Fruit fly (Drosophila melanogaster) whole organism, embryonic: Measurements from ENCODE around the gene CG7367.

ENCODE experiments used
- Awh ChIP-seq: fragments of 200-800 bp; sonication (Bioruptor generic); IDR thresholded peaks from 2 replicates; pipeline ENCODE4, ENCODE4 v1.3.6; 2022; ENCODE audit warnings: missing biosample characterization, missing genetic modification characterization
- C15 ChIP-seq: fragments of 200-800 bp; sonication (Bioruptor generic); IDR thresholded peaks from 3 replicates; pipeline ENCODE4 v1.3.6; 2022; ENCODE audit warnings: missing biosample characterization, missing genetic modification characterization
- CG10209 ChIP-seq: fragments of 200-800 bp; sonication (Bioruptor generic); optimal IDR thresholded peaks from 3 replicates; lab custom pipeline; 2017; ENCODE audit warnings: missing biosample characterization, mild to moderate bottlenecking, missing genetic modification characterization, missing genetic modification reagents
- CG10654 ChIP-seq: fragments of 200-800 bp; sonication (Bioruptor generic); optimal IDR thresholded peaks from 2 replicates; lab custom pipeline; 2016; ENCODE audit warnings: missing biosample characterization, missing genetic modification characterization
- CG11723 ChIP-seq: fragments of 200-800 bp; sonication (Bioruptor generic); optimal IDR thresholded peaks from 2 replicates; lab custom pipeline; 2017; ENCODE audit warnings: missing biosample characterization, mild to moderate bottlenecking, missing genetic modification characterization
- CG12942 ChIP-seq: fragments of 200-800 bp; sonication (Bioruptor generic); optimal IDR thresholded peaks from 3 replicates; lab custom pipeline; 2016; ENCODE audit warnings: missing biosample characterization, missing genetic modification characterization
- CG13894 ChIP-seq: fragments of 200-800 bp; sonication (Bioruptor generic); optimal IDR thresholded peaks from 3 replicates; lab custom pipeline; 2018; ENCODE audit warnings: missing biosample characterization, mild to moderate bottlenecking, missing genetic modification characterization, moderate library complexity
- CG14014 ChIP-seq: fragments of 200-800 bp; sonication (Bioruptor generic); IDR thresholded peaks from 2 replicates; pipeline ENCODE4 v1.3.6; 2022; ENCODE audit warnings: missing biosample characterization, missing genetic modification characterization
- CG14441 ChIP-seq: fragments of 200-800 bp; sonication (Bioruptor generic); IDR thresholded peaks from 2 replicates; pipeline ENCODE4 v1.3.6; 2022; ENCODE audit warnings: missing biosample characterization, missing genetic modification characterization
- CG16813 ChIP-seq: fragments of 200-800 bp; sonication (Bioruptor generic); IDR thresholded peaks from 3 replicates; pipeline ENCODE4 v1.3.6; 2022; ENCODE audit warnings: missing biosample characterization, missing genetic modification characterization; ENCODE audit not compliant: partially characterized antibody
- CG18619 ChIP-seq: fragments of 200-800 bp; sonication (Bioruptor generic); optimal IDR thresholded peaks from 3 replicates; lab custom pipeline; 2017; ENCODE audit warnings: missing biosample characterization, mild to moderate bottlenecking, missing genetic modification characterization
- CG3163 ChIP-seq: fragments of 200-800 bp; sonication (Bioruptor generic); optimal IDR thresholded peaks from 3 replicates; lab custom pipeline; 2016; ENCODE audit warnings: missing biosample characterization, missing genetic modification characterization
- CG32767 ChIP-seq: fragments of 200-800 bp; sonication (Bioruptor generic); IDR thresholded peaks from 2 replicates; pipeline ENCODE4 v1.3.6; 2022; ENCODE audit warnings: missing biosample characterization, missing genetic modification characterization
- CG34422 ChIP-seq: fragments of 200-800 bp; sonication (Bioruptor generic); IDR thresholded peaks from 3 replicates; pipeline ENCODE4 v1.3.6; 2022; ENCODE audit warnings: missing biosample characterization, missing genetic modification characterization
- CG3995 ChIP-seq: fragments of 200-800 bp; sonication (Bioruptor generic); optimal IDR thresholded peaks from 3 replicates; lab custom pipeline; 2016; ENCODE audit warnings: missing biosample characterization, missing genetic modification characterization
- CG4707 ChIP-seq: fragments of 200-800 bp; sonication (Bioruptor generic); optimal IDR thresholded peaks from 2 replicates; lab custom pipeline; 2018; ENCODE audit warnings: missing biosample characterization, mild to moderate bottlenecking, missing genetic modification characterization, moderate library complexity
- CG6175 ChIP-seq: fragments of 200-800 bp; sonication (Bioruptor generic); IDR thresholded peaks from 3 replicates; pipeline ENCODE4 v1.3.6; 2022; ENCODE audit warnings: missing biosample characterization, missing genetic modification characterization
- CG6765 ChIP-seq: fragments of 200-800 bp; sonication (Bioruptor generic); optimal IDR thresholded peaks from 3 replicates; lab custom pipeline; 2017; ENCODE audit warnings: missing biosample characterization, mild to moderate bottlenecking, missing genetic modification characterization
- CG7372 ChIP-seq: fragments of 200-800 bp; sonication (Bioruptor generic); IDR thresholded peaks from 2 replicates; pipeline ENCODE4 v1.3.6; 2022; ENCODE audit warnings: missing biosample characterization, missing genetic modification characterization
- CG7786 ChIP-seq: fragments of 200-800 bp; sonication (Bioruptor generic); optimal IDR thresholded peaks from 2 replicates; lab custom pipeline; 2016; ENCODE audit warnings: missing biosample characterization, missing genetic modification characterization
- CG8290 ChIP-seq, 3 experiments: fragments of 200-800 bp; sonication (Bioruptor generic); optimal IDR thresholded peaks; 2 replicates each; lab custom pipeline; 2016 to 2019; ENCODE audit warnings: missing biosample characterization in 3 of 3, missing genetic modification characterization in 3 of 3, mild to moderate bottlenecking in 2 of 3, moderate library complexity in 1 of 3
- CG8944 ChIP-seq: fragments of 200-800 bp; sonication (Bioruptor generic); optimal IDR thresholded peaks from 3 replicates; lab custom pipeline; 2016; ENCODE audit warnings: missing biosample characterization, missing genetic modification characterization
- CG9727 ChIP-seq: fragments of 200-800 bp; sonication (Bioruptor generic); optimal IDR thresholded peaks from 3 replicates; lab custom pipeline; 2017; ENCODE audit warnings: missing biosample characterization, mild to moderate bottlenecking, missing genetic modification characterization
- CG9932 ChIP-seq: fragments of 200-800 bp; sonication (Bioruptor generic); IDR thresholded peaks from 2 replicates; pipeline ENCODE4 v1.3.6; 2022; ENCODE audit warnings: missing biosample characterization, missing genetic modification characterization
- CkIIα-i1 ChIP-seq: fragments of 200-800 bp; sonication (Bioruptor generic); IDR thresholded peaks from 2 replicates; pipeline ENCODE4 v1.3.6; 2022; ENCODE audit warnings: missing biosample characterization, missing genetic modification characterization
- D ChIP-seq, 2 experiments: fragments of 200-800 bp in 1 of 2; fragments of >200 bp in 1 of 2; sonication (Bioruptor generic) in 1 of 2; optimal IDR thresholded peaks; 2 replicates in 1 of 2; 3 replicates in 1 of 2; lab custom pipeline; 2017; ENCODE audit warnings: mild to moderate bottlenecking in 1 of 2, missing biosample characterization in 1 of 2, missing genetic modification characterization in 1 of 2, missing genetic modification reagents in 1 of 2
- Dip2 ChIP-seq: fragments of 200-800 bp; sonication (Bioruptor generic); IDR thresholded peaks from 2 replicates; pipeline ENCODE4 v1.3.6; 2022; ENCODE audit warnings: missing biosample characterization, missing genetic modification characterization
- Dll ChIP-seq: fragments of 200-800 bp; sonication (Bioruptor generic); IDR thresholded peaks from 4 replicates; pipeline ENCODE4 v1.3.6; 2022; ENCODE audit warnings: missing biosample characterization, missing genetic modification characterization; ENCODE audit not compliant: partially characterized antibody
- Ets65A ChIP-seq: fragments of 200-800 bp; sonication (Bioruptor generic); peaks from one replicate; lab custom pipeline; 2016; ENCODE audit warnings: missing biosample characterization, missing genetic modification characterization
- HLH3B ChIP-seq: fragments of 200-800 bp; sonication (Bioruptor generic); IDR thresholded peaks from 2 replicates; pipeline ENCODE4 v1.3.6; 2022; ENCODE audit warnings: missing biosample characterization, missing genetic modification characterization
- HmgZ ChIP-seq: fragments of 200-800 bp; sonication (Bioruptor generic); optimal IDR thresholded peaks from 2 replicates; lab custom pipeline; 2018; ENCODE audit warnings: missing biosample characterization, mild to moderate bottlenecking, missing genetic modification characterization
- Max ChIP-seq: fragments of 200-800 bp; sonication (Bioruptor generic); optimal IDR thresholded peaks from 2 replicates; lab custom pipeline; 2016; ENCODE audit warnings: missing biosample characterization, mild to moderate bottlenecking, missing genetic modification characterization
- Med ChIP-seq: fragments of 200-800 bp; sonication (Bioruptor generic); peaks from one replicate; lab custom pipeline; 2016; ENCODE audit warnings: missing biosample characterization, missing genetic modification characterization, mild to moderate bottlenecking, inconsistent platforms, moderate library complexity
- NfI ChIP-seq: fragments of 200-800 bp; sonication (Bioruptor generic); optimal IDR thresholded peaks from 3 replicates; lab custom pipeline; 2018; ENCODE audit warnings: missing biosample characterization, mild to moderate bottlenecking, missing genetic modification characterization, moderate library complexity
- Sox102F ChIP-seq: fragments of 200-800 bp; sonication (Bioruptor generic); optimal IDR thresholded peaks from 2 replicates; lab custom pipeline; 2018; ENCODE audit warnings: missing biosample characterization, mild to moderate bottlenecking, missing genetic modification characterization, moderate library complexity
- Xrp1 ChIP-seq: fragments of 200-800 bp; sonication (Bioruptor generic); IDR thresholded peaks from 2 replicates; pipeline ENCODE4 v1.3.6; 2022; ENCODE audit warnings: missing biosample characterization, missing genetic modification characterization
- bigmax ChIP-seq: fragments of 200-800 bp; sonication (Bioruptor generic); optimal IDR thresholded peaks from 2 replicates; lab custom pipeline; 2018; ENCODE audit warnings: missing biosample characterization, mild to moderate bottlenecking, missing genetic modification characterization
- bowl ChIP-seq: fragments of 200-800 bp; sonication (Bioruptor generic); IDR thresholded peaks from 2 replicates; pipeline ENCODE4 v1.3.6; 2022; ENCODE audit warnings: missing biosample characterization, missing genetic modification characterization
- dysf ChIP-seq: fragments of 200-800 bp; sonication (Bioruptor generic); IDR thresholded peaks from 3 replicates; pipeline ENCODE4 v1.3.6; 2022; ENCODE audit warnings: missing biosample characterization, missing genetic modification characterization
- esg ChIP-seq: fragments of 200-800 bp; sonication (Bioruptor generic); conservative IDR thresholded peaks from 2 replicates; pipeline ENCODE4 v1.3.6; 2022; ENCODE audit warnings: missing biosample characterization, missing genetic modification characterization
- eyg ChIP-seq: fragments of 200-800 bp; sonication (Bioruptor generic); optimal IDR thresholded peaks from 3 replicates; lab custom pipeline; 2016; ENCODE audit warnings: missing biosample characterization, missing genetic modification characterization
- grn ChIP-seq: fragments of 200-800 bp; sonication (Bioruptor generic); optimal IDR thresholded peaks from 3 replicates; lab custom pipeline; 2017; ENCODE audit warnings: missing biosample characterization, missing genetic modification characterization
- org-1 ChIP-seq: fragments of 200-800 bp; sonication (Bioruptor generic); optimal IDR thresholded peaks from 2 replicates; lab custom pipeline; 2017; ENCODE audit warnings: missing biosample characterization, missing genetic modification characterization
- ranshi ChIP-seq: fragments of 200-800 bp; sonication (Bioruptor generic); IDR thresholded peaks from 2 replicates; pipeline ENCODE4 v1.3.6; 2022; ENCODE audit warnings: missing biosample characterization, missing genetic modification characterization
- sens ChIP-seq: fragments of 200-800 bp; sonication (Bioruptor generic); peaks from one replicate; lab custom pipeline; 2016; ENCODE audit warnings: missing biosample characterization, missing genetic modification characterization
- sim ChIP-seq: fragments of 200-800 bp; sonication (Bioruptor generic); IDR thresholded peaks from 2 replicates; pipeline ENCODE4 v1.3.6; 2022; ENCODE audit warnings: missing biosample characterization, missing genetic modification characterization
- twi ChIP-seq: fragments of 200-800 bp; optimal IDR thresholded peaks from 2 replicates; lab custom pipeline; 2019; ENCODE audit warnings: missing biosample characterization, mild to moderate bottlenecking, missing genetic modification characterization, moderate library complexity
- zf30C ChIP-seq: fragments of 200-800 bp; sonication (Bioruptor generic); optimal IDR thresholded peaks from 3 replicates; lab custom pipeline; 2018; ENCODE audit warnings: missing biosample characterization, mild to moderate bottlenecking, missing genetic modification characterization

CG7367 gene

DNA sequence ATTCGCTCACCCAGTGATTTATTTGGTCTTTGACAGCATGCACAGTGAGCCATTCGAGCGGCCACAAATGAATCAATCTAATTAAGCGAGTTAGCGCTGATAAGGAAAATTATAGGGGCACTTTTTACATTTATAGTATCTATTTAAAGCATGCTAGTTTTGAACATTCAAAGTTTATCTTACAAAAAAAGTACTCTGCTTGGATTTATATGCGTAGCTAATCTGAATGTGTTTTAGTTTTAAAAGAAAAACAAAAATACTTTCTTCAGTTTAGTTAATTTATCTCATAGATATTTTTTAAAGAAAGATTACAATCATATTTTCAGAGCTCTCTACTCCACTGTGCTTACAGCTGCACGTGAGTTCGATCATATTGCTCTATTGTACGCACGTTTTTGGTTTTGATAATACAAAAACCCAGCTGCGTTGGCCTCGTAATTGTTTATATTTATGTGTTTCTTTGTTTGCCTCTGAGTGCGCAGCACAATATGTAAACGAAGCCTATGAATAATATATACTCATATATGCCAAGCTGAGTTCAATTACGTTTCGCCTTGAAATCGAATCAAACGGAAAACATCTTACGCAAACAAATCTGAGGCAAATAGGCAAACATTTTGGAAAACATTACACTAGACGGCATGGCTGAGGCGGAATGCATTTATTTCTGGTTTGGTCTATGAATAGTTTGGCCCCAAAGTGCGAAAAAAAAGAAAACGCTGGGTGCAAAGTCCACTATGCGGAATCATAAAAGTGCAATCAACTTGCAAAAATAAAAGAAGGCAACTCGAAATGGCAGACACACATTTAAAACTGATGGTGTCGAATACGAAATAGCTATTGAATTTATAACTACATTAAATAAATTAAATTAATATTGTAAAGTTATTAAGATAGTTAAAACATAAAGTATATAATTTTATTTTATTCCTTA, 37.6 kb downstream of the CG7367 start (continued):
- TF ChIP-seq esg (GFP tag; lab: Robert Waterston, UW) (peak; percentile 86), zf30C (GFP tag; lab: Kevin White, UChicago) (no peak), CG34422 (GFP tag; lab: Robert Waterston, UW) (peak; percentile 90), CG3163 (GFP tag; lab: Kevin White, UChicago) (peak; percentile 48), grn (GFP tag; lab: Kevin White, UChicago) (peak; percentile 78), bowl (GFP tag; lab: Robert Waterston, UW) (no peak), sim (GFP tag; lab: Robert Waterston, UW) (peak; percentile 39; the same call in 1 of the 2 replicates), NfI (peak; percentile 88), bigmax (GFP tag; lab: Kevin White, UChicago) (no peak), Dll (GFP tag; lab: Robert Waterston, UW) (no peak), CG7372 (GFP tag; lab: Robert Waterston, UW) (peak; percentile 86), CkIIα-i1 (GFP tag; lab: Robert Waterston, UW) (0 out of 2 replicates have a peak, but pooled peaks have one; percentile 9), CG6765 (GFP tag; lab: Kevin White, UChicago) (peak; percentile 81), CG4707 (GFP tag; lab: Kevin White, UChicago) (peak; percentile 92), Sox102F (GFP tag; lab: Kevin White, UChicago) (peak; percentile 80), CG3995 (GFP tag; lab: Kevin White, UChicago) (peak; percentile 30), dysf (GFP tag; lab: Robert Waterston, UW) (peak; percentile 93), HLH3B (GFP tag; lab: Robert Waterston, UW) (peak; percentile 71), Awh (GFP tag; lab: Robert Waterston, UW) (peak; percentile 53; the same call in 1 of the 2 replicates), Dip2 (peak; percentile 27; the same call in 1 of the 2 replicates), Med (GFP tag; lab: Kevin White, UChicago) (peak; percentile 93), ranshi (peak; percentile 76; the same call in 1 of the 2 replicates), HmgZ (tag; lab: Kevin White, UChicago) (peak; percentile 82), CG9932 (GFP tag; lab: Robert Waterston, UW) (peak; percentile 68), D (optimal IDR thresholded peaks at IDR 0.05; lab: Kevin White, UChicago) (no peak), D (GFP tag; optimal IDR thresholded peaks at IDR 0.05; lab: Kevin White, UChicago) (peak; percentile 89), CG9727 (GFP tag; lab: Kevin White, UChicago) (peak; percentile 93), CG12942 (GFP tag; lab: Kevin White, UChicago) (peak; percentile 75), C15 (GFP tag; lab: Robert Waterston, UW) (peak; percentile 20; the same call in 1 of the 3 replicates), CG10654 (GFP tag; lab: Kevin White, UChicago) (peak; percentile 73), CG14441 (GFP tag; lab: Robert Waterston, UW) (peak; percentile 79), sens (peak; percentile 95), Ets65A (GFP tag; lab: Kevin White, UChicago) (peak; percentile 95), org-1 (GFP tag; lab: Kevin White, UChicago) (peak; percentile 88), CG8290 (GFP tag; optimal IDR thresholded peaks at IDR 0.05; lab: Kevin White, UChicago) (peak; percentile 37), CG8290 (tag; optimal IDR thresholded peaks at IDR 0.05; lab: Kevin White, UChicago) (peak in 1 of 2 experiments; percentile 67), CG13894 (peak; percentile 71), CG10209 (peak; percentile 90), CG7786 (GFP tag; lab: Kevin White, UChicago) (peak; percentile 83), CG16813 (no peak), CG8944 (GFP tag; lab: Kevin White, UChicago) (peak; percentile 73), Xrp1 (GFP tag; lab: Robert Waterston, UW) (peak; percentile 87), CG14014 (GFP tag; lab: Robert Waterston, UW) (peak; percentile 78), Max (GFP tag; lab: Kevin White, UChicago) (peak; percentile 87), CG6175 (0 out of 3 replicates have a peak, but pooled peaks have one; percentile 43), CG32767 (peak; percentile 84), CG18619 (GFP tag; lab: Kevin White, UChicago) (peak; percentile 88), eyg (GFP tag; lab: Kevin White, UChicago) (peak; percentile 63), twi (tag; lab: Kevin White, UChicago) (peak; percentile 70), CG11723 (GFP tag; lab: Kevin White, UChicago) (peak; percentile 85)
